Worm (Caenorhabditis elegans): ENCODE measurements around the gene T23D5.8.

T23D5.8 gene

ce11 chrV:15779128-15779729 is 31.0 kb upstream of the T23D5.8 start, which contains the start of the genes nhr-285 and irld-52:
TSS of gene nhr-285 (minus strand) at chrV:15779228.
TSS of gene irld-52 (plus strand) at chrV:15779679.
- TF ChIP-seq saeg-2 (GFP tag; IDR thresholded peaks at IDR 0.05) (no peak), zfp-2 (tag; optimal IDR thresholded peaks at IDR 0.05) (no peak)

- TF ChIP-seq unc-62 (GFP tag; optimal IDR thresholded peaks at IDR 0.05 in 1 of 2) (peak in 1 of 2 experiments; percentile 55), unc-62 (tag; optimal IDR thresholded peaks at IDR 0.05) (no peak), Y105C5A.15 (GFP tag; IDR thresholded peaks at IDR 0.05) (no peak)
Measured at ce11 chrV:15776651-15777050, 28.4 kb upstream of the T23D5.8 start, which contains the start of gene nhr-283. TSS of gene nhr-283 (minus strand) at chrV:15776751.

DNA sequence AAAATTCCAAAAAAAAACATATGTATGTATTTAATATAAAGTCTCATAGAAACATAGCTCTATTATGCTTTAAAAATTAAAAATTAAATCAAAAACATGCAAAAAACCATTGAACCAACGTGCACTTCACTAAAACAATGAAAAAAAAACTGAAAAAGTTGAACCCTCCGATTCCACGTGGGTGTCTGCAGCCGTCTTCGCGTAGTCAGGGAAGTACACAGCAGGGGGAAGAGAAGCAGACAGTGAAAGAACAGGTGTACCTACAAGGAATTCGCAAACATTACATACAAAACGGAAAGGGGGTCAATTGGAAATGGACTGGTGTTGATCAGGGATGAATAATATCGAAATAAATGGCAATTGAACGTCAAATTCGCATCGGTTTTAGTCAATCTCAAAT is 25.7 kb upstream of the T23D5.8 start:
- TF ChIP-seq nhr-28 (tag; optimal IDR thresholded peaks at IDR 0.05) (peak; percentile 21), hmg-1.1 (GFP tag; IDR thresholded peaks at IDR 0.05) (no peak), dmd-6 (GFP tag; IDR thresholded peaks at IDR 0.05) (peak; percentile 46; the same call in 1 of the 2 replicates), mdl-1 (tag; optimal IDR thresholded peaks at IDR 0.05) (peak; percentile 16 to 53), mxl-3 (GFP tag; optimal IDR thresholded peaks at IDR 0.05) (peak; percentile 80), daf-16 (GFP tag; optimal IDR thresholded peaks at IDR 0.05) (no peak), daf-16 (tag; optimal IDR thresholded peaks at IDR 0.05) (peak; percentile 55), hif-1 (tag; optimal IDR thresholded peaks at IDR 0.05) (no peak)

DNA sequence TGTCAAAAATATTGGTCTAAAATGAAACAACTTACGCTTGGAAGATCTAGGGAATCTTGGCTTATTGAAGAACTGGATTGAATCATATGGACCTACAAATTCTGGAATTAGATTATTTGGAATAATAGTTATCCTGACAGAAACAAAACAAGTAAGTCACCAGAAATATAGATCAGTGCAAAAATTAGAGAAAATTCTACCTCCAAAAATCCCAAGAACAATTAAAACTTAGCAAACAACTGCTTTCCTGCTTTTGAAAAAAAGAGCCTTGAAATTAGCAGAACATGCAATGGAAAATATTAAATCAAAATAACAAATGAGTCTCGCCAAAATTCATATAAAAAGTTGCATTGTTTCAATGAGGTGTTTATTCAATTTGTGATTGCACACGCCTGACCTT is 24.9 kb upstream of the T23D5.8 start, which contains the start of gene nhr-60:
nhr-60 (minus strand) TSS at position 101 of the 400 bp plus-strand sequence.
- TF ChIP-seq daf-16 (GFP tag; optimal IDR thresholded peaks at IDR 0.05), result no peak
- TF ChIP-seq daf-16 (tag; optimal IDR thresholded peaks at IDR 0.05), result no peak
- no peak for TF ChIP-seq Y48G9A.11 (GFP tag; IDR thresholded peaks at IDR 0.05)
- TF ChIP-seq fkh-10 (GFP tag; optimal IDR thresholded peaks at IDR 0.05), result no peak
- TF ChIP-seq madf-5 (GFP tag; IDR thresholded peaks at IDR 0.05), result no peak

- TF ChIP-seq tag-97 (GFP tag; IDR thresholded peaks at IDR 0.05) (no peak), unc-130 (GFP tag; optimal IDR thresholded peaks at IDR 0.05) (peak; percentile 56)
Measured at ce11 chrV:15769072-15769471, 20.8 kb upstream of the T23D5.8 start, which contains the start of gene F57A10.4. TSS of gene F57A10.4 (plus strand) at chrV:15769438.

- TF ChIP-seq ZK337.2 (GFP tag; IDR thresholded peaks at IDR 0.05) (0 out of 2 replicates have a peak, but pooled peaks have one; percentile 13), ctbp-1 (GFP tag; IDR thresholded peaks at IDR 0.05) (peak; percentile 80), dmd-9 (GFP tag; IDR thresholded peaks at IDR 0.05) (0 out of 2 replicates have a peak, but pooled peaks have one; percentile 53), nhr-42 (GFP tag; IDR thresholded peaks at IDR 0.05) (peak; percentile 66), ceh-20 (GFP tag; IDR thresholded peaks at IDR 0.05) (peak; percentile 52; the same call in 1 of the 2 replicates), zip-11 (GFP tag; IDR thresholded peaks at IDR 0.05) (0 out of 2 replicates have a peak, but pooled peaks have one; percentile 35), lim-7 (GFP tag; IDR thresholded peaks at IDR 0.05) (peak; percentile 95), daf-8 (GFP tag; IDR thresholded peaks at IDR 0.05) (peak; percentile 64; the same call in 1 of the 2 replicates), F49E8.2 (tag; optimal IDR thresholded peaks at IDR 0.05; ENCODE audit: borderline replicate concordance) (peak; percentile 12), lin-29 (GFP tag; IDR thresholded peaks at IDR 0.05) (peak; percentile 27; the same call in 1 of the 2 replicates), egl-43 (GFP tag; IDR thresholded peaks at IDR 0.05) (peak; percentile 92), lin-38 (GFP tag; IDR thresholded peaks at IDR 0.05) (peak; percentile 82), php-3 (GFP tag; IDR thresholded peaks at IDR 0.05) (peak; percentile 72), nhr-41 (GFP tag; IDR thresholded peaks at IDR 0.05) (peak; percentile 85), ceh-44 (GFP tag; IDR thresholded peaks at IDR 0.05) (peak; percentile 68; the same call in 1 of the 2 replicates), saeg-2 (GFP tag; IDR thresholded peaks at IDR 0.05) (peak; percentile 68; the same call in 1 of the 2 replicates), snpc-1.2 (GFP tag; IDR thresholded peaks at IDR 0.05) (peak; percentile 86), vab-7 (GFP tag; IDR thresholded peaks at IDR 0.05) (peak; percentile 77), F26F4.8 (GFP tag; conservative IDR thresholded peaks at IDR 0.05) (peak; percentile 95), lin-1 (GFP tag; IDR thresholded peaks at IDR 0.05) (peak; percentile 66; the same call in 1 of the 2 replicates), set-16 (GFP tag; IDR thresholded peaks at IDR 0.05) (peak; percentile 55), D1046.2 (GFP tag; IDR thresholded peaks at IDR 0.05) (peak; percentile 81), dmd-8 (GFP tag; IDR thresholded peaks at IDR 0.05) (peak; percentile 94), Y105C5A.15 (GFP tag; IDR thresholded peaks at IDR 0.05) (peak; percentile 71; the same call in 1 of the 2 replicates)
Measured at ce11 chrV:15767385-15767784, 19.1 kb upstream of the T23D5.8 start.
